Worm (Caenorhabditis elegans) whole organism, early embryonic: ENCODE measurements around the gene parn-1.

Experiments
- B0310.2 ChIP-seq: sonication (generic microtip); optimal IDR thresholded peaks from 2 replicates; lab custom pipeline; 2016; ENCODE audit warnings: mild to moderate bottlenecking, missing genetic modification characterization, missing compliant biosample characterization
- F13C5.2 ChIP-seq: sonication (generic microtip); optimal IDR thresholded peaks from 2 replicates; lab custom pipeline; 2017; ENCODE audit warnings: mild to moderate bottlenecking, missing genetic modification characterization, inconsistent platforms, missing compliant biosample characterization
- ama-1 ChIP-seq: fragments of 150-350 bp; optimal IDR thresholded peaks from 2 replicates; lab custom pipeline; 2014
- ceh-13 ChIP-seq: fragments of 200-800 bp; sonication (Bioruptor generic); optimal IDR thresholded peaks from 2 replicates; lab custom pipeline; 2018; ENCODE audit warnings: mild to moderate bottlenecking, missing genetic modification characterization, missing compliant biosample characterization
- ceh-36 ChIP-seq: sonication (generic microtip); optimal IDR thresholded peaks from 2 replicates; lab custom pipeline; 2016; ENCODE audit warnings: missing genetic modification characterization, inconsistent platforms, missing compliant biosample characterization
- ets-7 ChIP-seq: sonication (generic microtip); optimal IDR thresholded peaks from 2 replicates; lab custom pipeline; 2016; ENCODE audit warnings: missing genotype, missing genetic modification characterization, missing compliant biosample characterization
- hmg-4 ChIP-seq: fragments of 200-800 bp; sonication (Bioruptor generic); optimal IDR thresholded peaks from 2 replicates; lab custom pipeline; 2018; ENCODE audit warnings: mild to moderate bottlenecking, missing genetic modification characterization, missing compliant biosample characterization
- pes-1 ChIP-seq: fragments of 200-800 bp; sonication (Bioruptor generic); IDR thresholded peaks from 2 replicates; pipeline ENCODE4 v1.3.6; 2022; ENCODE audit warnings: missing genetic modification reagents, missing genetic modification characterization, missing compliant biosample characterization
- scrt-1 ChIP-seq: fragments of 200-800 bp; sonication (Bioruptor generic); IDR thresholded peaks from 2 replicates; pipeline ENCODE4 v1.3.6; 2022; ENCODE audit warnings: missing genetic modification characterization, missing compliant biosample characterization
- tbx-37 ChIP-seq: fragments of 200-800 bp; sonication (Bioruptor generic); conservative IDR thresholded peaks from 2 replicates; pipeline ENCODE4 v1.3.6; 2022; ENCODE audit warnings: missing genetic modification reagents, missing genetic modification characterization, missing compliant biosample characterization
- tra-4 ChIP-seq: sonication (generic microtip); optimal IDR thresholded peaks from 2 replicates; lab custom pipeline; 2017; ENCODE audit warnings: missing genetic modification characterization, missing compliant biosample characterization

- TF ChIP-seq tbx-37 (GFP tag; lab: Robert Waterston, UW) (no peak), ama-1 (lab: Kevin White, UChicago) (no peak), scrt-1 (GFP tag; lab: Robert Waterston, UW) (no peak), ceh-36 (tag; lab: Kevin White, UChicago) (no peak), B0310.2 (tag; lab: Kevin White, UChicago) (no peak), tra-4 (tag; lab: Kevin White, UChicago) (no peak), hmg-4 (GFP tag; lab: Kevin White, UChicago) (no peak), ceh-13 (GFP tag; lab: Kevin White, UChicago) (no peak), pes-1 (no peak), ets-7 (tag; lab: Kevin White, UChicago) (no peak), F13C5.2 (tag; lab: Kevin White, UChicago) (no peak)
Observed at ce11 chrV:12663386-12663785, 31.7 kb downstream of the parn-1 start.
